Fruit fly (Drosophila melanogaster): ENCODE data around the gene CG4611.

Gene CG4611

DNA sequence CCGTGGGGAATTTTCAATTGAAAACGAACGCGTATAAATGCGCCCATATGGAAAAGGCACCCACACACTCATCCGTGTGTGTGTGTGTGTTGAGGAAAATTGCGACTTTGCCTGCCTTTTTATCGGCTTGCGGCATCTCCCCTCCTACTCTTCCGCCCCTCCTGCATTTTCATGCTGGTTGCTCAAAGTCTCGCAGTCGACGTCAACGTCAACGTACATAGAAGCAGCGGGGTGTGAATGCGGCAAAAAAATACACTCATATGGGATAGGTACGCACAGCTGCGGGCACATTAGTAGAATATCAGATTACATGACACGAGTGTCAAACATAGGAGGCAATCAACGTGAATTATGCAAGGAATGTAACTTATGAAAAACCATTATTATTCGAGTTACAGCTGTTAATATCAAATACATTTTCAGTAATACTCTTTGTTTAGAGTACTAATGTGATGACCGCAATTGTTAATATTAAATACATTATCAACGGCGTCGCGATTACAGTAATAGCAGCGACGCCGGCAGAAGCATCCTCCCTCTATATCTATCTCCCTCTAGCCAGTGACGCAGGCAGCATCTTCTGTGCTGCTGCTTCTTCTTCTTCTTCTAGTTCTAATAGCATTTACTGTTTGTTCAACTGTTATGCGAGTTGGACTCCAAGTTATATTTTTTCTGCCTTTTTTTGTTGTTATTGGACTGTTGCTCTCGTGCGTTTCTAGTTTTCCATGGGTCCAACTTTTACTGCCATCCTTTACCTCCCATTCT is 50.8 kb downstream of the CG4611 start (continued):
- peak; percentile 95 for TF ChIP-seq Hr4 (GFP tag; optimal IDR thresholded peaks at IDR 0.05)
- peak; percentile 95 for TF ChIP-seq CG32006 (GFP tag; optimal IDR thresholded peaks at IDR 0.05)
- TF ChIP-seq CG8119 (GFP tag; IDR thresholded peaks at IDR 0.05): peak; percentile 95
- peak; percentile 85 for TF ChIP-seq CG7368 (GFP tag; optimal IDR thresholded peaks at IDR 0.05)
- TF ChIP-seq fkh (GFP tag; optimal IDR thresholded peaks at IDR 0.05): peak; percentile 79
- TF ChIP-seq CG9139 (GFP tag; optimal IDR thresholded peaks at IDR 0.05): peak; percentile 68
- peak; percentile 85 for TF ChIP-seq Met (GFP tag; optimal IDR thresholded peaks at IDR 0.05)
- TF ChIP-seq Gug (GFP tag; IDR thresholded peaks at IDR 0.05): peak; percentile 93
- no peak for TF ChIP-seq Hr38 (GFP tag; optimal IDR thresholded peaks at IDR 0.05)
- TF ChIP-seq Eip75B (GFP tag; optimal IDR thresholded peaks at IDR 0.05): peak; percentile 89

DNA sequence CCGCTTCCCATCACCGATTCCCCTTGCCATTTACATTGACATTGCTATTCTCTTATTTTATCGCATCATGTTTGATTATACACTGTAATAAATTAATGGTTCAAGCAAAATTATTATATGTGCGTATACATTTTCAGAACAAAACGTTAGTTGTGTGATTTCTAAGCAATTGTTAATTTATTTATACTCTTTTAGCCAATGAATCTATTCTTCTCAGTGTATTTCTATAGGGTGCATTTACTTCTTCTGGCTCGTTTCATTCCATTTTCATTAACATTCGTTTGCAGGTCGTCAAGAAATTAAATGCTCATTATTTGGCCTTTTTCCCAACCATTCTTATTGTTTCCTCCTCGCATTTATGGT is 51.4 kb downstream of the CG4611 start:
- no peak for TF ChIP-seq Met (GFP tag; optimal IDR thresholded peaks at IDR 0.05)
- TF ChIP-seq Sox15 (GFP tag; optimal IDR thresholded peaks at IDR 0.05): no peak
- no peak for TF ChIP-seq vri (GFP tag; optimal IDR thresholded peaks at IDR 0.05)
- TF ChIP-seq CG3032 (tag; optimal IDR thresholded peaks at IDR 0.05): peak; percentile 58
- TF ChIP-seq fkh (GFP tag; optimal IDR thresholded peaks at IDR 0.05): no peak
- TF ChIP-seq CG6276 (GFP tag; optimal IDR thresholded peaks at IDR 0.05): peak; percentile 35
- TF ChIP-seq CG1621 (tag; optimal IDR thresholded peaks at IDR 0.05): peak; percentile 34
- no peak for TF ChIP-seq CG8319 (GFP tag; optimal IDR thresholded peaks at IDR 0.05)
- peak; percentile 15 for TF ChIP-seq CG11902 (GFP tag; optimal IDR thresholded peaks at IDR 0.05)
- TF ChIP-seq CG10669 (GFP tag; optimal IDR thresholded peaks at IDR 0.05): peak; percentile 32
- peak; percentile 19 for TF ChIP-seq CG7368 (GFP tag; optimal IDR thresholded peaks at IDR 0.05)
- TF ChIP-seq CG31627 (GFP tag; optimal IDR thresholded peaks at IDR 0.05): peak; percentile 47
- peak; percentile 47 for TF ChIP-seq CG3919 (GFP tag; optimal IDR thresholded peaks at IDR 0.05)
- peak; percentile 67 for TF ChIP-seq CG8119 (GFP tag; IDR thresholded peaks at IDR 0.05)
- peak; percentile 72 for TF ChIP-seq CG15336 (GFP tag; IDR thresholded peaks at IDR 0.05)
- no peak for TF ChIP-seq esn (GFP tag; optimal IDR thresholded peaks at IDR 0.05)
- TF ChIP-seq cyc (GFP tag; optimal IDR thresholded peaks at IDR 0.05): peak; percentile 28
- peak; percentile 53 for TF ChIP-seq svp (GFP tag)
- no peak for TF ChIP-seq ss (GFP tag; optimal IDR thresholded peaks at IDR 0.05)
- TF ChIP-seq CG11294 (GFP tag; IDR thresholded peaks at IDR 0.05): peak; percentile 37; the same call in 1 of the 2 replicates
- no peak for TF ChIP-seq Eip93F (GFP tag; optimal IDR thresholded peaks at IDR 0.05)
- peak; percentile 15 for TF ChIP-seq Smox (GFP tag; optimal IDR thresholded peaks at IDR 0.05)
- TF ChIP-seq spab (GFP tag; optimal IDR thresholded peaks at IDR 0.05): no peak
- TF ChIP-seq CG6808 (GFP tag; optimal IDR thresholded peaks at IDR 0.05): no peak
- peak; percentile 81 for TF ChIP-seq Eip78C (GFP tag)
- TF ChIP-seq CG32006 (GFP tag; optimal IDR thresholded peaks at IDR 0.05): peak; percentile 40
- peak in 1 of 2 experiments; percentile 6 for TF ChIP-seq salr (GFP tag; optimal IDR thresholded peaks at IDR 0.05)
- TF ChIP-seq fd85E (GFP tag; optimal IDR thresholded peaks at IDR 0.05): no peak
- TF ChIP-seq dac (GFP tag; optimal IDR thresholded peaks at IDR 0.05): no peak
- TF ChIP-seq achi (GFP tag; optimal IDR thresholded peaks at IDR 0.05): peak; percentile 59
- peak; percentile 18 for TF ChIP-seq CG8632 (GFP tag; optimal IDR thresholded peaks at IDR 0.05)
- no peak for TF ChIP-seq CG6854 (GFP tag; optimal IDR thresholded peaks at IDR 0.05)
- peak; percentile 29 for TF ChIP-seq CG34406 (GFP tag; optimal IDR thresholded peaks at IDR 0.05)
- peak; percentile 86 for TF ChIP-seq eg (GFP tag; IDR thresholded peaks at IDR 0.05)
- TF ChIP-seq lz (GFP tag; optimal IDR thresholded peaks at IDR 0.05): peak; percentile 13
- no peak for TF ChIP-seq CG9139 (GFP tag; optimal IDR thresholded peaks at IDR 0.05)
- no peak for TF ChIP-seq Lpt (GFP tag; optimal IDR thresholded peaks at IDR 0.05)
- peak; percentile 60 for TF ChIP-seq Hr4 (GFP tag; optimal IDR thresholded peaks at IDR 0.05)
- TF ChIP-seq CG4318 (GFP tag; optimal IDR thresholded peaks at IDR 0.05): no peak
- TF ChIP-seq CG10631 (GFP tag; optimal IDR thresholded peaks at IDR 0.05): peak; percentile 41
- no peak for TF ChIP-seq Eip75B (GFP tag; optimal IDR thresholded peaks at IDR 0.05)
- peak; percentile 65 for TF ChIP-seq Ets96B (tag; optimal IDR thresholded peaks at IDR 0.05)
- peak; percentile 81 for TF ChIP-seq CG6163 (GFP tag; IDR thresholded peaks at IDR 0.05)
- TF ChIP-seq Blimp-1 (GFP tag; optimal IDR thresholded peaks at IDR 0.05): no peak
- TF ChIP-seq Hr39 (GFP tag; optimal IDR thresholded peaks at IDR 0.05): peak; percentile 56
- peak; percentile 61 for TF ChIP-seq Gug (GFP tag; IDR thresholded peaks at IDR 0.05)
